Worm (Caenorhabditis elegans) whole organism, early embryonic: Measurements from ENCODE around the gene ntl-9.

Source experiments
- ama-1 ChIP-seq: fragments of 150-350 bp; optimal IDR thresholded peaks from 2 replicates; lab custom pipeline; 2014
- hmbx-1 ChIP-seq: sonication (generic microtip); optimal IDR thresholded peaks from 2 replicates; lab custom pipeline; 2016; ENCODE audit warnings: mild to moderate bottlenecking, missing genetic modification characterization, missing compliant biosample characterization

ce11 chrIII:4932203-4932699 is 12.1 kb upstream of the ntl-9 start, which contains the start of the genes C26E6.12 and eri-9:
- TF ChIP-seq hmbx-1 (tag; lab: Kevin White, UChicago) (no peak), ama-1 (no peak)
